Worm (Caenorhabditis elegans): ENCODE results near the gene srw-73.

The srw-73 gene

DNA sequence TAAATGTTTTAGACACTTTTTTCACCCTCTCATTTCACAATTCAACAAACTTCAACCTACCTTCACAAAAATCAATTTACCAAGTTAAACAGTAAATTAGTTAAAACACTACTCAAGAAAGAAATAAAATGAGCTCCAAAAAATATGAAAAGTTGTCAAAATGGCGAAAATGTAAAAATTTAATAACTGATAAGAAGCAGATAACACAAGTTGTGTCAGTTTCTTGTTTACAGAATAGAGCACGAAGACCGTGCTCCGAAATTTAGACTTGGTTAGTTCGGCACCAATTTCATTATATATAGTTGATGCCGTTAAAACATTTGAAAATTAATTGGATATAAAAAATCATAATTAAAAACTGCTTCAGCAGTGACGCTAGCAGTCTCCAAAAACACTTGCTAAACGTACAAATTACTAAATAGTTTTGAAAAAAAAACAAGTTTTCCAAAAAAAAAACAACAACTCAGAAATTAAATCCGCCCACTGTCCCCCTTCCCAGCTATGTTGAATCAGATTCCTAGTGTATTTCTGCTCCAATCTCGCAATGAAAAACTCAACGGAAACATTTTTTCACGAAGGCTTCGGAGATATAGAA, 22.6 kb upstream of the srw-73 start, which contains the start of gene srw-54:
srw-54 (plus strand) TSS at position 545 of the 595 bp plus-strand sequence.
- TF ChIP-seq ZK546.5 (tag; optimal IDR thresholded peaks at IDR 0.05) (no peak), skn-1 (tag; optimal IDR thresholded peaks at IDR 0.05) (no peak), ceh-16 (tag; optimal IDR thresholded peaks at IDR 0.05) (no peak), sea-2 (GFP tag; optimal IDR thresholded peaks at IDR 0.05) (no peak), elt-2 (tag; optimal IDR thresholded peaks at IDR 0.05) (peak; percentile 76), nhr-67 (tag; optimal IDR thresholded peaks at IDR 0.05) (no peak), elt-3 (tag; optimal IDR thresholded peaks at IDR 0.05) (no peak), mml-1 (tag; optimal IDR thresholded peaks at IDR 0.05) (no peak), fkh-2 (tag; optimal IDR thresholded peaks at IDR 0.05) (no peak), pqm-1 (tag; optimal IDR thresholded peaks at IDR 0.05) (peak; percentile 33), egl-5 (tag; optimal IDR thresholded peaks at IDR 0.05) (no peak), pha-4 (tag; optimal IDR thresholded peaks at IDR 0.05) (peak; percentile 66), ceh-82 (tag; optimal IDR thresholded peaks at IDR 0.05) (no peak), ztf-11 (tag; optimal IDR thresholded peaks at IDR 0.05) (no peak), ceh-28 (tag; optimal IDR thresholded peaks at IDR 0.05) (no peak), tbx-2 (tag; optimal IDR thresholded peaks at IDR 0.05) (no peak), nhr-28 (tag; optimal IDR thresholded peaks at IDR 0.05) (no peak), nhr-76 (tag; optimal IDR thresholded peaks at IDR 0.05) (no peak)

DNA sequence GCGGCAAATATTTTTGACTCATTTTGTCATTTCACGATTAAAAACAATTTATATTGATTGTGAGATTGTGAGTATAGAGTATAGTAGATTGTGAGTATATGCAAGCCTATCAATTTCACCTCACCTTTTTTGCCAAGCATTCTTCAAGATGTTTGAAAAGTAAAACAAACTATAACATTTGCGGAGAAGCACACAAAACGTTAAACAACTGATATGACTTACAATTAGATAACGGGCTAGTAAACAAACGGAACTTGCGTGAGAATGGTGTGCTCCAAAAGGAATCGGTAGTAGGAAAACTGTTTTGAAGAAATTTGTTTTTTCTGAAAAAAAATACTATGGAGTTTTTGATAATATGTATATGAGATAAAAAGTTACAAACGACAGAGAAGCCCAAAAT, 21.8 kb upstream of the srw-73 start:
- TF ChIP-seq jun-1 (tag; optimal IDR thresholded peaks at IDR 0.05): peak; percentile 48
- TF ChIP-seq ztf-4 (tag; optimal IDR thresholded peaks at IDR 0.05): no peak
- TF ChIP-seq ama-1 (optimal IDR thresholded peaks at IDR 0.05): no peak
- TF ChIP-seq nhr-28 (tag; optimal IDR thresholded peaks at IDR 0.05): no peak
- TF ChIP-seq nhr-11 (tag; optimal IDR thresholded peaks at IDR 0.05): no peak
- TF ChIP-seq aly-2 (tag; optimal IDR thresholded peaks at IDR 0.05): no peak
- TF ChIP-seq hmg-11 (tag; optimal IDR thresholded peaks at IDR 0.05): no peak
- no peak for TF ChIP-seq tbx-2 (tag; optimal IDR thresholded peaks at IDR 0.05)
- TF ChIP-seq pqm-1 (tag; optimal IDR thresholded peaks at IDR 0.05): peak; percentile 78
- no peak for TF ChIP-seq nhr-43 (tag; optimal IDR thresholded peaks at IDR 0.05; ENCODE audit: poor library complexity, severe bottlenecking)
- TF ChIP-seq mdl-1 (tag; optimal IDR thresholded peaks at IDR 0.05): no peak
- TF ChIP-seq nhr-237 (tag; optimal IDR thresholded peaks at IDR 0.05): no peak
- no peak for TF ChIP-seq elt-1 (tag; optimal IDR thresholded peaks at IDR 0.05)
- TF ChIP-seq lin-15B (tag; optimal IDR thresholded peaks at IDR 0.05): no peak
- no peak for TF ChIP-seq R02D3.7 (tag; optimal IDR thresholded peaks at IDR 0.05)
- TF ChIP-seq snpc-4 (tag; optimal IDR thresholded peaks at IDR 0.05): no peak
- TF ChIP-seq sea-2 (GFP tag; optimal IDR thresholded peaks at IDR 0.05): no peak
- TF ChIP-seq elt-2 (tag; optimal IDR thresholded peaks at IDR 0.05): peak; percentile 87
- TF ChIP-seq pha-4 (tag; optimal IDR thresholded peaks at IDR 0.05): peak; percentile 48

DNA sequence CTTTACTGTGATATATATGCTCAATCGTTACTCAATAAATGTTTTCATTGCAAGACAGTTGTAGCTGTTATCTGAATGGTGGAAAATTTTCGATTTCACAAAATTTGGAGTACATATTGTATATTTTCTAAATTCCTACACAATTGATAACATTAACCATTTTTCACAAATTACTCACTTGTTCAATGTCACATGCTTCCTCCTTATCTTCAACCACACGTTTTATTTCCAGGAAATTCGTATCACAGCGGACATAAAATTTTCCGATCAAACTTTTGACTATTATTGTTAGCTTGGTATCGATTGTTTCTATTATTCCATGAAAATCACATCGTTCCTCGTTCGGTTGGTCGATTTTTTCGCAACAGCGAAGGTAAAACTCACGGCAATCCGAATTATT, 20.1 kb upstream of the srw-73 start:
- TF ChIP-seq ama-1 (optimal IDR thresholded peaks at IDR 0.05): no peak
- TF ChIP-seq jun-1 (tag; optimal IDR thresholded peaks at IDR 0.05): peak; percentile 63
- TF ChIP-seq nhr-28 (tag; optimal IDR thresholded peaks at IDR 0.05): no peak
- TF ChIP-seq elt-2 (tag; optimal IDR thresholded peaks at IDR 0.05): peak; percentile 59
- peak; percentile 56 for TF ChIP-seq pha-4 (tag; optimal IDR thresholded peaks at IDR 0.05)
- peak; percentile 81 for TF ChIP-seq pqm-1 (tag; optimal IDR thresholded peaks at IDR 0.05)
- TF ChIP-seq skn-1 (tag; optimal IDR thresholded peaks at IDR 0.05): no peak
- TF ChIP-seq mdl-1 (tag; optimal IDR thresholded peaks at IDR 0.05): no peak

DNA sequence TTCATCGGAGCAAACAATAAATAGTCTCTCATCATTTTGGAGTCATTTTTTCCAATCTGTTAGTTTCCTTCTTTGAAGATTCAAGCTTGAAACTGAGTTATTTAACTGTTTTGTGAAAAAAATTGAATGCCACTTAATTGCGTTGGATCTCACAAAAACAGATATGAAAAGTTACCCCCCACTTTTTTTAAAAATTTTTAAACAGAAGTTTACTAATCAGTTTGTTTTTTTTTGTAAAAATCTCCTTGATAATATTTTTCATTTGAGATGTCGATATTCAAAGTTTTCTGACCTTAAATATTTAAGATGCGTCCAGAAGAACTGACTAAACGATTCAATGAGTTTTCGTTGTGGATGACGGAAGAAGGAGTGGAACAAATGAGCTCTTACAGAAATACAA, 18.0 kb upstream of the srw-73 start, which contains the start of gene Y32B12C.1:
Y32B12C.1 (plus strand) TSS at position 301 of the 400 bp plus-strand sequence.
- TF ChIP-seq pqm-1 (tag; optimal IDR thresholded peaks at IDR 0.05) (no peak), ztf-11 (tag; optimal IDR thresholded peaks at IDR 0.05) (no peak), pha-4 (tag; optimal IDR thresholded peaks at IDR 0.05) (no peak), nhr-12 (tag; optimal IDR thresholded peaks at IDR 0.05) (no peak), nhr-237 (tag; optimal IDR thresholded peaks at IDR 0.05) (no peak), elt-3 (tag; optimal IDR thresholded peaks at IDR 0.05) (no peak), skn-1 (tag; optimal IDR thresholded peaks at IDR 0.05) (no peak), nhr-67 (tag; optimal IDR thresholded peaks at IDR 0.05) (no peak), nhr-76 (tag; optimal IDR thresholded peaks at IDR 0.05) (no peak), hmg-11 (tag; optimal IDR thresholded peaks at IDR 0.05) (no peak), daf-12 (tag; optimal IDR thresholded peaks at IDR 0.05) (no peak)

DNA sequence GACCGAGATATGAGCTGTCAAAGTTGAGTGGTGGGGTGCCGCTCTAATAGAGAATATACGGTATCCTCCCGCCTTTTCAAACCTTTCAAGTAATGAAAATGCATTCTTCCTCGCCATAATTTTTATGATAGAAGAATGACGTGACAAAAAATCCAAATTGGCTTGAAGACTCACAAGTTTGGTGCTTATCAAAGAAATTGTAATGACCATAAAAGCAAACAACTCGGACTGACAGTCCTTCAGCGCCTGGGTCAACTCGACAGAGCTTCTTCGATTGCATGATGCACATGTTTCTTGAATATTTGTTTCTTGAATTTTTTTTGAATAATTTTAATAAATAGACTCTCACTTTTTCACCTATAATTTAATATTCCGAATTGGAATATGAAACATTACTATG, 17.1 kb upstream of the srw-73 start:
- TF ChIP-seq pqm-1 (tag; optimal IDR thresholded peaks at IDR 0.05) (peak; percentile 0), nfya-1 (tag; optimal IDR thresholded peaks at IDR 0.05; ENCODE audit: insufficient read depth) (no peak), elt-2 (tag; optimal IDR thresholded peaks at IDR 0.05) (peak; percentile 50)

Data from whole organism, L3 larva.